Worm (Caenorhabditis elegans) whole organism, L1 larva: ENCODE measurements around the gene pxn-2.

Experiments used
- C04F5.9 ChIP-seq: sonication (generic microtip); optimal IDR thresholded peaks from 2 replicates; lab custom pipeline; 2016; ENCODE audit warnings: missing genetic modification characterization, missing compliant biosample characterization
- alr-1 ChIP-seq: fragments of 200-800 bp; sonication (Bioruptor generic); optimal IDR thresholded peaks from 2 replicates; lab custom pipeline; 2018; ENCODE audit warnings: borderline replicate concordance, mild to moderate bottlenecking, missing genetic modification characterization, missing compliant biosample characterization
- aly-2 ChIP-seq: fragments of 150-350 bp; optimal IDR thresholded peaks from 2 replicates; lab custom pipeline; 2014; ENCODE audit warnings: missing biosample characterization, missing genetic modification characterization
- ama-1 ChIP-seq: fragments of 150-350 bp; optimal IDR thresholded peaks from 2 replicates; lab custom pipeline; 2014
- ceh-82 ChIP-seq, 3 experiments: fragments of 150-350 bp in 1 of 3; sonication (generic microtip) in 2 of 3; optimal IDR thresholded peaks; 2 replicates each; lab custom pipeline; 2014 to 2017; ENCODE audit warnings: missing biosample characterization in 3 of 3, missing genetic modification characterization in 3 of 3
- elt-2 ChIP-seq: sonication (generic microtip); optimal IDR thresholded peaks from 2 replicates; lab custom pipeline; 2016; ENCODE audit warnings: missing genetic modification characterization, mild to moderate bottlenecking, inconsistent platforms, missing compliant biosample characterization, missing genetic modification reagents
- fkh-10 ChIP-seq: sonication (generic microtip); optimal IDR thresholded peaks from 2 replicates; lab custom pipeline; 2017; ENCODE audit warnings: missing biosample characterization, missing genetic modification reagents, missing genetic modification characterization
- mdl-1 ChIP-seq, 2 experiments: fragments of 150-350 bp; optimal IDR thresholded peaks; 2 replicates each; lab custom pipeline; 2014 to 2017; ENCODE audit warnings: missing biosample characterization in 2 of 2, missing genetic modification characterization in 2 of 2, inconsistent platforms in 1 of 2
- nhr-12 ChIP-seq: sonication (generic microtip); optimal IDR thresholded peaks from 2 replicates; lab custom pipeline; 2017; ENCODE audit warnings: missing biosample characterization, missing genetic modification characterization
- nhr-71 ChIP-seq: sonication (generic microtip); optimal IDR thresholded peaks from 2 replicates; lab custom pipeline; 2016; ENCODE audit warnings: mild to moderate bottlenecking, missing genetic modification characterization, moderate library complexity, missing compliant biosample characterization
- nhr-77 ChIP-seq: fragments of 150-350 bp; optimal IDR thresholded peaks from 2 replicates; lab custom pipeline; 2014; ENCODE audit warnings: missing biosample characterization, missing genetic modification characterization
- rnt-1 ChIP-seq: sonication (generic microtip); optimal IDR thresholded peaks from 2 replicates; lab custom pipeline; 2016; ENCODE audit warnings: mild to moderate bottlenecking, missing genetic modification characterization, moderate library complexity, missing compliant biosample characterization
- ztf-4 ChIP-seq: fragments of 150-350 bp; optimal IDR thresholded peaks from 2 replicates; lab custom pipeline; 2014; ENCODE audit warnings: missing biosample characterization, missing genetic modification characterization

DNA sequence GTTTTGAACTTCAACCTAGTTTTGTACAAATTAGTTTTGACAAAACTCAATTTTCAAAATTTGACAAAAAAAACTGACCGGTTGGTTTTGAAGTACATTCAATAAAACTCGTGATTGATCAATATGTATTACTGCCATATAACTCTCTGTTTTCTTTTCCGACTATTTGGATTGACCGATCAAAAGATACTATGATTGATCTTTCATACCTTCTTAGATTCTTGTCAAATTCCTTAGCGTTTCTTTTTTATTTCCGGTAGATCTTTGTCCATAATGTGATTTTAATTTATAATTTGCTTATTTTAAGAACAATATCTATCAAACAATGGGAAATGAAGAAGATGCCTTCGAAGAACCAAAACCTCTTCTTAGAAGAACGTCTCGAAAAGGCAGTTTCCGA lies 33.3 kb upstream of the pxn-2 start, which contains the start of gene F58A3.3:
- no peak for TF ChIP-seq elt-2 (tag; lab: Kevin White, UChicago)
- no peak for TF ChIP-seq fkh-10 (GFP tag; lab: Kevin White, UChicago)
- no peak for TF ChIP-seq aly-2
- TF ChIP-seq alr-1 (tag; lab: Kevin White, UChicago): no peak
- TF ChIP-seq nhr-77 (tag; lab: Kevin White, UChicago): no peak
- no peak for TF ChIP-seq rnt-1
- no peak for TF ChIP-seq ceh-82 (tag; optimal IDR thresholded peaks at IDR 0.05; lab: Kevin White, UChicago)
- TF ChIP-seq nhr-12: no peak
- no peak for TF ChIP-seq C04F5.9 (tag; lab: Kevin White, UChicago)
- TF ChIP-seq ama-1: no peak
- TF ChIP-seq ztf-4: no peak
- no peak for TF ChIP-seq nhr-71 (tag; lab: Kevin White, UChicago)
- TF ChIP-seq mdl-1 (tag; optimal IDR thresholded peaks at IDR 0.05; lab: Kevin White, UChicago): no peak
